Worm (Caenorhabditis elegans): Measurements from ENCODE around the gene vha-6.
A peak's percentile ranks its signal among the peaks of the same experiment; 100 is the strongest.

Gene vha-6

ce11 chrII:11467541-11467940 is 29.3 kb upstream of the vha-6 start, which contains the start of gene klp-17:
Gene klp-17 (minus strand): TSS chrII:11467641.
- no peak for TF ChIP-seq nhr-71 (tag; optimal IDR thresholded peaks at IDR 0.05)
- TF ChIP-seq lin-13 (GFP tag; optimal IDR thresholded peaks at IDR 0.05): no peak
- no peak for TF ChIP-seq ceh-82 (tag; optimal IDR thresholded peaks at IDR 0.05)
- no peak for TF ChIP-seq ama-1 (optimal IDR thresholded peaks at IDR 0.05)
- TF ChIP-seq zip-4 (GFP tag; optimal IDR thresholded peaks at IDR 0.05): no peak
- TF ChIP-seq nhr-85 (tag): no peak
- TF ChIP-seq sptf-1 (tag; optimal IDR thresholded peaks at IDR 0.05): no peak
- no peak for TF ChIP-seq jun-1 (tag; optimal IDR thresholded peaks at IDR 0.05)
- TF ChIP-seq blmp-1 (tag; optimal IDR thresholded peaks at IDR 0.05): no peak
- TF ChIP-seq hlh-17 (GFP tag; optimal IDR thresholded peaks at IDR 0.05; ENCODE audit: borderline replicate concordance): no peak
- no peak for TF ChIP-seq unc-86 (tag; optimal IDR thresholded peaks at IDR 0.05)
- no peak for TF ChIP-seq lin-15B (tag; optimal IDR thresholded peaks at IDR 0.05)
- no peak for TF ChIP-seq alr-1 (tag; optimal IDR thresholded peaks at IDR 0.05; ENCODE audit: borderline replicate concordance)

ce11 chrII:11464427-11464944 is 26.2 kb upstream of the vha-6 start, which contains the start of the genes aars-1 and rga-1:
Gene aars-1 (minus strand): TSS chrII:11464497.
Gene rga-1 (plus strand): TSS chrII:11464894.
- peak; percentile 42 for TF ChIP-seq jun-1 (tag; optimal IDR thresholded peaks at IDR 0.05)
- peak; percentile 24 for TF ChIP-seq swsn-7 (tag; optimal IDR thresholded peaks at IDR 0.05)
- TF ChIP-seq mep-1 (tag; optimal IDR thresholded peaks at IDR 0.05): peak; percentile 76
- TF ChIP-seq nhr-90 (tag; optimal IDR thresholded peaks at IDR 0.05; ENCODE audit: poor library complexity): peak; percentile 10
- no peak for TF ChIP-seq efl-3 (GFP tag; optimal IDR thresholded peaks at IDR 0.05)
- peak; percentile 16 for TF ChIP-seq nhr-77 (tag; optimal IDR thresholded peaks at IDR 0.05)
- TF ChIP-seq efl-1 (optimal IDR thresholded peaks at IDR 0.05): peak; percentile 41 to 47
- TF ChIP-seq efl-1 (GFP tag; optimal IDR thresholded peaks at IDR 0.05 in 1 of 2): peak; percentile 29 to 91
- peak; percentile 68 for TF ChIP-seq nhr-20 (tag; optimal IDR thresholded peaks at IDR 0.05)
- TF ChIP-seq lin-14 (GFP tag; optimal IDR thresholded peaks at IDR 0.05): peak; percentile 87
- no peak for TF ChIP-seq nhr-76 (tag; optimal IDR thresholded peaks at IDR 0.05)
- peak; percentile 33 for TF ChIP-seq nhr-19 (GFP tag; conservative IDR thresholded peaks at IDR 0.05)
- peak; percentile 8 for TF ChIP-seq elt-2 (tag; optimal IDR thresholded peaks at IDR 0.05)
- no peak for TF ChIP-seq fkh-4 (tag; optimal IDR thresholded peaks at IDR 0.05; ENCODE audit: borderline replicate concordance)
- peak; percentile 61 for TF ChIP-seq rnt-1 (tag; optimal IDR thresholded peaks at IDR 0.05)
- no peak for TF ChIP-seq egl-13 (tag; optimal IDR thresholded peaks at IDR 0.05)
- TF ChIP-seq unc-130 (tag; optimal IDR thresholded peaks at IDR 0.05): no peak
- TF ChIP-seq dpl-1 (GFP tag; optimal IDR thresholded peaks at IDR 0.05): peak in 2 of 3 experiments; percentile 26 to 44
- peak; percentile 60 for TF ChIP-seq snu-23 (GFP tag; optimal IDR thresholded peaks at IDR 0.05)
- TF ChIP-seq lir-3 (tag; optimal IDR thresholded peaks at IDR 0.05; ENCODE audit: poor library complexity): peak; percentile 32
- TF ChIP-seq lin-39 (tag; optimal IDR thresholded peaks at IDR 0.05): no peak
- peak; percentile 88 for TF ChIP-seq blmp-1 (tag; optimal IDR thresholded peaks at IDR 0.05)
- TF ChIP-seq dsc-1 (tag; optimal IDR thresholded peaks at IDR 0.05): peak; percentile 36
- no peak for TF ChIP-seq pag-3 (tag; optimal IDR thresholded peaks at IDR 0.05; ENCODE audit: borderline replicate concordance, insufficient read depth)
- no peak for TF ChIP-seq C16A3.4 (tag; optimal IDR thresholded peaks at IDR 0.05)
- TF ChIP-seq unc-86 (tag; optimal IDR thresholded peaks at IDR 0.05): no peak
- peak in 1 of 2 experiments; percentile 49 for TF ChIP-seq mdl-1 (tag; optimal IDR thresholded peaks at IDR 0.05)
- TF ChIP-seq snpc-4 (tag; optimal IDR thresholded peaks at IDR 0.05): peak; percentile 8
- no peak for TF ChIP-seq nhr-237 (tag; optimal IDR thresholded peaks at IDR 0.05)
- TF ChIP-seq nhr-11 (tag; optimal IDR thresholded peaks at IDR 0.05): no peak
- TF ChIP-seq ztf-11 (tag; optimal IDR thresholded peaks at IDR 0.05): peak in 1 of 2 experiments; percentile 16
- no peak for TF ChIP-seq unc-30 (tag; optimal IDR thresholded peaks at IDR 0.05)
- peak in 1 of 2 experiments; percentile 62 for TF ChIP-seq lin-35 (GFP tag; optimal IDR thresholded peaks at IDR 0.05)
- peak; percentile 57 for TF ChIP-seq nhr-71 (tag; optimal IDR thresholded peaks at IDR 0.05)
- peak; percentile 16 for TF ChIP-seq nhr-47 (tag; optimal IDR thresholded peaks at IDR 0.05)
- TF ChIP-seq lsy-2 (tag; optimal IDR thresholded peaks at IDR 0.05): peak; percentile 28 to 57
- TF ChIP-seq xbp-1 (tag; optimal IDR thresholded peaks at IDR 0.05): peak; percentile 24
- TF ChIP-seq sup-37 (GFP tag; optimal IDR thresholded peaks at IDR 0.05): no peak
- TF ChIP-seq lin-15B (tag; optimal IDR thresholded peaks at IDR 0.05): no peak
- TF ChIP-seq tbx-2 (tag; optimal IDR thresholded peaks at IDR 0.05): peak; percentile 55
- TF ChIP-seq nhr-85 (tag): peak; percentile 83
- peak in 3 of 6 experiments; percentile 5 to 57 (median 55) for TF ChIP-seq elt-3 (tag; optimal IDR thresholded peaks at IDR 0.05)
- no peak for TF ChIP-seq zag-1 (tag; optimal IDR thresholded peaks at IDR 0.05)
